Fruit fly (Drosophila melanogaster) whole organism, adult: Measurements from ENCODE around the gene Fim.
A peak's percentile ranks its signal among the peaks of the same experiment; 100 is the strongest.

Experiments
- CG11617 ChIP-seq: fragments of 200-800 bp; sonication (Bioruptor generic); optimal IDR thresholded peaks from 2 replicates; lab custom pipeline; 2017; ENCODE audit warnings: mild to moderate bottlenecking, missing biosample characterization, missing genetic modification reagents, missing genetic modification characterization
- CG12768 ChIP-seq: fragments of 200-800 bp; sonication (Bioruptor generic); optimal IDR thresholded peaks from 2 replicates; lab custom pipeline; 2017; ENCODE audit warnings: missing biosample characterization, missing genetic modification characterization, mild to moderate bottlenecking, moderate library complexity, missing genetic modification reagents
- CG14711 ChIP-seq: fragments of 200-800 bp; sonication (Bioruptor generic); optimal IDR thresholded peaks from 2 replicates; lab custom pipeline; 2018; ENCODE audit warnings: missing biosample characterization, mild to moderate bottlenecking, missing genetic modification characterization, moderate library complexity
- CG1620 ChIP-seq: fragments of 200-800 bp; sonication (Bioruptor generic); optimal IDR thresholded peaks from 2 replicates; lab custom pipeline; 2016; ENCODE audit warnings: missing biosample characterization, missing genetic modification characterization
- CG33017 ChIP-seq: fragments of 200-800 bp; sonication (Bioruptor generic); optimal IDR thresholded peaks from 2 replicates; lab custom pipeline; 2018; ENCODE audit warnings: missing biosample characterization, mild to moderate bottlenecking, missing genetic modification characterization, moderate library complexity
- CG5204 ChIP-seq: fragments of 200-800 bp; sonication (Bioruptor generic); optimal IDR thresholded peaks from 2 replicates; lab custom pipeline; 2016; ENCODE audit warnings: missing biosample characterization, missing genetic modification characterization
- CG7045 ChIP-seq: fragments of 200-800 bp; sonication (Bioruptor generic); optimal IDR thresholded peaks from 2 replicates; lab custom pipeline; 2017; ENCODE audit warnings: missing biosample characterization, mild to moderate bottlenecking, missing genetic modification characterization
- CG7101 ChIP-seq: fragments of 200-800 bp; sonication (Bioruptor generic); optimal IDR thresholded peaks from 2 replicates; lab custom pipeline; 2018; ENCODE audit warnings: missing biosample characterization, mild to moderate bottlenecking, missing genetic modification characterization, moderate library complexity
- Clk ChIP-seq: fragments of 200-800 bp; sonication (Bioruptor generic); optimal IDR thresholded peaks from 2 replicates; lab custom pipeline; 2017; ENCODE audit warnings: missing biosample characterization, missing genetic modification characterization
- Crg-1 ChIP-seq: fragments of 200-800 bp; sonication (Bioruptor generic); optimal IDR thresholded peaks from 2 replicates; lab custom pipeline; 2016; ENCODE audit warnings: missing biosample characterization, missing genetic modification characterization
- Hr96 ChIP-seq: fragments of 200-800 bp; sonication (Bioruptor generic); optimal IDR thresholded peaks from 2 replicates; lab custom pipeline; 2016; ENCODE audit warnings: missing biosample characterization, missing genetic modification characterization
- Mnt ChIP-seq: fragments of 200-800 bp; sonication (Bioruptor generic); optimal IDR thresholded peaks from 2 replicates; lab custom pipeline; 2016; ENCODE audit warnings: missing biosample characterization, mild to moderate bottlenecking, missing genetic modification characterization
- bab1 ChIP-seq: fragments of 200-800 bp; sonication (Bioruptor generic); optimal IDR thresholded peaks from 3 replicates; lab custom pipeline; 2019; ENCODE audit warnings: missing biosample characterization, mild to moderate bottlenecking, missing genetic modification characterization, moderate library complexity
- cic ChIP-seq: fragments of 200-800 bp; sonication (Bioruptor generic); optimal IDR thresholded peaks from 2 replicates; lab custom pipeline; 2017; ENCODE audit warnings: missing biosample characterization, mild to moderate bottlenecking, missing genetic modification characterization, moderate library complexity
- cnc ChIP-seq, 2 experiments: fragments of >200 bp; optimal IDR thresholded peaks; 2 replicates each; lab custom pipeline; 2017
- kay ChIP-seq: fragments of 200-800 bp; sonication (Bioruptor generic); peaks from one replicate; lab custom pipeline; 2016; ENCODE audit warnings: missing biosample characterization, missing genetic modification characterization, borderline replicate concordance
- ovo ChIP-seq: fragments of 200-800 bp; sonication (Bioruptor generic); optimal IDR thresholded peaks from 2 replicates; lab custom pipeline; 2016; ENCODE audit warnings: missing biosample characterization, missing genetic modification characterization
- pad ChIP-seq: fragments of 200-800 bp; sonication (Bioruptor generic); optimal IDR thresholded peaks from 3 replicates; lab custom pipeline; 2017; ENCODE audit warnings: missing biosample characterization, missing genetic modification characterization, mild to moderate bottlenecking, moderate library complexity, missing genetic modification reagents
- tj ChIP-seq: fragments of 200-800 bp; sonication (Bioruptor generic); optimal IDR thresholded peaks from 3 replicates; lab custom pipeline; 2017; ENCODE audit warnings: missing biosample characterization, mild to moderate bottlenecking, missing genetic modification characterization, moderate library complexity
- toe ChIP-seq: fragments of 200-800 bp; sonication (Bioruptor generic); optimal IDR thresholded peaks from 2 replicates; lab custom pipeline; 2016; ENCODE audit warnings: missing biosample characterization, missing genetic modification characterization

Fim gene

dm6 chrX:17301705-17302104, at the start of gene Fim:
Gene Fim, minus strand, starts transcription at chrX:17301929.
- no peak for TF ChIP-seq CG5204 (GFP tag; lab: Kevin White, UChicago)
- no peak for TF ChIP-seq cnc (optimal IDR thresholded peaks at IDR 0.05; lab: Kevin White, UChicago)
- TF ChIP-seq kay (GFP tag; lab: Kevin White, UChicago): peak; percentile 59
- TF ChIP-seq Crg-1 (GFP tag; lab: Kevin White, UChicago): no peak
- TF ChIP-seq Mnt (GFP tag; lab: Kevin White, UChicago): peak; percentile 37
- no peak for TF ChIP-seq pad (GFP tag; lab: Kevin White, UChicago)
- no peak for TF ChIP-seq ovo
- no peak for TF ChIP-seq CG33017
- no peak for TF ChIP-seq CG11617
- no peak for TF ChIP-seq CG1620
- TF ChIP-seq CG7045 (GFP tag; lab: Kevin White, UChicago): no peak
- no peak for TF ChIP-seq bab1 (GFP tag; lab: Kevin White, UChicago)
- no peak for TF ChIP-seq toe (GFP tag; lab: Kevin White, UChicago)
- no peak for TF ChIP-seq CG7101 (tag; lab: Kevin White, UChicago)

- no peak for TF ChIP-seq bab1 (GFP tag; lab: Kevin White, UChicago)
- TF ChIP-seq Crg-1 (GFP tag; lab: Kevin White, UChicago): no peak
- no peak for TF ChIP-seq Mnt (GFP tag; lab: Kevin White, UChicago)
- no peak for TF ChIP-seq toe (GFP tag; lab: Kevin White, UChicago)
- TF ChIP-seq CG14711 (tag; lab: Kevin White, UChicago): no peak
- no peak for TF ChIP-seq CG33017
- TF ChIP-seq kay (GFP tag; lab: Kevin White, UChicago): no peak
- no peak for TF ChIP-seq pad (GFP tag; lab: Kevin White, UChicago)
- TF ChIP-seq cnc (optimal IDR thresholded peaks at IDR 0.05; lab: Kevin White, UChicago): no peak
- no peak for TF ChIP-seq CG11617
- no peak for TF ChIP-seq CG7101 (tag; lab: Kevin White, UChicago)
- TF ChIP-seq CG7045 (GFP tag; lab: Kevin White, UChicago): no peak
- TF ChIP-seq CG1620: no peak
Measured at dm6 chrX:17345806-17346424, 44.2 kb upstream of the Fim start.

- TF ChIP-seq toe (GFP tag; lab: Kevin White, UChicago) (no peak), CG5204 (GFP tag; lab: Kevin White, UChicago) (no peak), CG33017 (no peak), tj (no peak), bab1 (GFP tag; lab: Kevin White, UChicago) (no peak), CG7101 (tag; lab: Kevin White, UChicago) (no peak), ovo (no peak), CG7045 (GFP tag; lab: Kevin White, UChicago) (no peak)
Measured at dm6 chrX:17339693-17340092, 38.0 kb upstream of the Fim start.

- TF ChIP-seq CG14711 (tag; lab: Kevin White, UChicago) (no peak), CG7101 (tag; lab: Kevin White, UChicago) (no peak), Crg-1 (GFP tag; lab: Kevin White, UChicago) (no peak), toe (GFP tag; lab: Kevin White, UChicago) (no peak), CG5204 (GFP tag; lab: Kevin White, UChicago) (no peak), ovo (no peak), tj (no peak), kay (GFP tag; lab: Kevin White, UChicago) (no peak), bab1 (GFP tag; lab: Kevin White, UChicago) (no peak), CG12768 (no peak)
Measured at dm6 chrX:17336335-17336734, 34.6 kb upstream of the Fim start.

- TF ChIP-seq CG14711 (tag; lab: Kevin White, UChicago): no peak
- TF ChIP-seq CG1620: no peak
- no peak for TF ChIP-seq Crg-1 (GFP tag; lab: Kevin White, UChicago)
- TF ChIP-seq Hr96 (GFP tag; lab: Kevin White, UChicago): no peak
- TF ChIP-seq ovo: no peak
- no peak for TF ChIP-seq pad (GFP tag; lab: Kevin White, UChicago)
- TF ChIP-seq CG33017: no peak
- no peak for TF ChIP-seq cnc (optimal IDR thresholded peaks at IDR 0.05; lab: Kevin White, UChicago)
Measured at dm6 chrX:17334101-17334500, 32.4 kb upstream of the Fim start.

- TF ChIP-seq CG7101 (tag; lab: Kevin White, UChicago): no peak
- no peak for TF ChIP-seq CG11617
- no peak for TF ChIP-seq CG14711 (tag; lab: Kevin White, UChicago)
- no peak for TF ChIP-seq bab1 (GFP tag; lab: Kevin White, UChicago)
- TF ChIP-seq cnc (optimal IDR thresholded peaks at IDR 0.05; lab: Kevin White, UChicago): no peak
- TF ChIP-seq Hr96 (GFP tag; lab: Kevin White, UChicago): no peak
- TF ChIP-seq CG1620: no peak
- TF ChIP-seq CG5204 (GFP tag; lab: Kevin White, UChicago): no peak
- TF ChIP-seq Mnt (GFP tag; lab: Kevin White, UChicago): no peak
- no peak for TF ChIP-seq toe (GFP tag; lab: Kevin White, UChicago)
- TF ChIP-seq tj: no peak
- TF ChIP-seq CG12768: no peak
- no peak for TF ChIP-seq cic (GFP tag; lab: Kevin White, UChicago)
- no peak for TF ChIP-seq CG7045 (GFP tag; lab: Kevin White, UChicago)
- TF ChIP-seq Clk (GFP tag; lab: Kevin White, UChicago): no peak
- no peak for TF ChIP-seq Crg-1 (GFP tag; lab: Kevin White, UChicago)
Measured at dm6 chrX:17332390-17332789, 30.7 kb upstream of the Fim start.
